Fruit fly (Drosophila melanogaster) whole organism, embryonic: Measurements from ENCODE around the gene Nepl3.

Experiments used
- Ada2b ChIP-seq: fragments of 200-800 bp; sonication (Bioruptor generic); IDR thresholded peaks from 2 replicates; pipeline ENCODE4 v1.3.6; 2022; ENCODE audit warnings: missing biosample characterization, missing genetic modification characterization
- Atf6 ChIP-seq: fragments of 200-800 bp; sonication (Bioruptor generic); IDR thresholded peaks from 2 replicates; pipeline ENCODE4 v1.3.6; 2022; ENCODE audit warnings: missing biosample characterization, missing genetic modification characterization
- B-H2 ChIP-seq: fragments of 200-800 bp; sonication (Bioruptor generic); optimal IDR thresholded peaks from 2 replicates; lab custom pipeline; 2018; ENCODE audit warnings: missing biosample characterization, mild to moderate bottlenecking, missing genetic modification characterization
- Bgb ChIP-seq: fragments of 200-800 bp; sonication (Bioruptor generic); IDR thresholded peaks from 2 replicates; pipeline ENCODE4 v1.3.6; 2022; ENCODE audit warnings: missing biosample characterization, missing genetic modification characterization; ENCODE audit not compliant: partially characterized antibody
- CG10543 ChIP-seq: fragments of 200-800 bp; sonication (Bioruptor generic); optimal IDR thresholded peaks from 3 replicates; lab custom pipeline; 2017; ENCODE audit warnings: missing biosample characterization, mild to moderate bottlenecking, missing genetic modification characterization, moderate library complexity
- CG10959 ChIP-seq: fragments of 200-800 bp; sonication (Bioruptor generic); IDR thresholded peaks from 2 replicates; pipeline ENCODE4 v1.3.6; 2022; ENCODE audit warnings: missing biosample characterization, missing genetic modification characterization
- CG11085 ChIP-seq: fragments of 200-800 bp; sonication (Bioruptor generic); IDR thresholded peaks from 2 replicates; pipeline ENCODE4 v1.3.6; 2022; ENCODE audit warnings: missing biosample characterization, missing genetic modification characterization
- CG11723 ChIP-seq: fragments of 200-800 bp; sonication (Bioruptor generic); optimal IDR thresholded peaks from 2 replicates; lab custom pipeline; 2017; ENCODE audit warnings: missing biosample characterization, mild to moderate bottlenecking, missing genetic modification characterization
- CG12769 ChIP-seq: fragments of 200-800 bp; sonication (Bioruptor generic); optimal IDR thresholded peaks from 2 replicates; lab custom pipeline; 2019; ENCODE audit warnings: missing biosample characterization, mild to moderate bottlenecking, missing genetic modification characterization, moderate library complexity
- CG15073 ChIP-seq: fragments of 200-800 bp; sonication (Bioruptor generic); optimal IDR thresholded peaks from 2 replicates; lab custom pipeline; 2016; ENCODE audit warnings: missing biosample characterization, missing genetic modification characterization
- CG18476 ChIP-seq: fragments of 200-800 bp; sonication (Bioruptor generic); optimal IDR thresholded peaks from 2 replicates; lab custom pipeline; 2016; ENCODE audit warnings: missing biosample characterization, mild to moderate bottlenecking, missing genetic modification characterization
- CG2116 ChIP-seq: fragments of 200-800 bp; sonication (Bioruptor generic); optimal IDR thresholded peaks from 3 replicates; lab custom pipeline; 2018; ENCODE audit warnings: missing biosample characterization, mild to moderate bottlenecking, missing genetic modification characterization
- CG2712 ChIP-seq: fragments of 200-800 bp; optimal IDR thresholded peaks from 3 replicates; lab custom pipeline; 2019; ENCODE audit warnings: missing biosample characterization, mild to moderate bottlenecking, missing genetic modification characterization, moderate library complexity
- CG4360 ChIP-seq: fragments of 200-800 bp; sonication (Bioruptor generic); IDR thresholded peaks from 2 replicates; pipeline ENCODE4 v1.3.6; 2022; ENCODE audit warnings: missing biosample characterization, missing genetic modification characterization
- CG43689 ChIP-seq: fragments of 200-800 bp; sonication (Bioruptor generic); IDR thresholded peaks from 2 replicates; pipeline ENCODE4 v1.3.6; 2022; ENCODE audit warnings: missing biosample characterization, missing genetic modification characterization
- CG6765 ChIP-seq: fragments of 200-800 bp; sonication (Bioruptor generic); optimal IDR thresholded peaks from 3 replicates; lab custom pipeline; 2017; ENCODE audit warnings: missing biosample characterization, mild to moderate bottlenecking, missing genetic modification characterization
- CG8478 ChIP-seq: fragments of >200 bp; optimal IDR thresholded peaks from 2 replicates; lab custom pipeline; 2018
- CG9609 ChIP-seq: fragments of 200-800 bp; sonication (Bioruptor generic); optimal IDR thresholded peaks from 3 replicates; lab custom pipeline; 2016; ENCODE audit warnings: missing biosample characterization, missing genetic modification characterization
- CG9876 ChIP-seq: fragments of 200-800 bp; sonication (Bioruptor generic); optimal IDR thresholded peaks from 2 replicates; lab custom pipeline; 2016; ENCODE audit warnings: missing biosample characterization, missing genetic modification characterization
- CG9932 ChIP-seq: fragments of 200-800 bp; sonication (Bioruptor generic); IDR thresholded peaks from 2 replicates; pipeline ENCODE4 v1.3.6; 2022; ENCODE audit warnings: missing biosample characterization, missing genetic modification characterization
- Deaf1 ChIP-seq: fragments of 200-800 bp; optimal IDR thresholded peaks from 3 replicates; lab custom pipeline; 2019; ENCODE audit warnings: missing biosample characterization, mild to moderate bottlenecking, missing genetic modification characterization, moderate library complexity
- E2f1 ChIP-seq: fragments of 200-800 bp; sonication (Bioruptor generic); IDR thresholded peaks from 2 replicates; pipeline ENCODE4 v1.3.6; 2022; ENCODE audit warnings: missing biosample characterization, missing genetic modification characterization
- Gsc ChIP-seq: fragments of 200-800 bp; sonication (Bioruptor generic); IDR thresholded peaks from 2 replicates; pipeline ENCODE4 v1.3.6; 2022; ENCODE audit warnings: missing biosample characterization, missing genetic modification characterization
- Hey ChIP-seq: fragments of 200-800 bp; sonication (Bioruptor generic); optimal IDR thresholded peaks from 3 replicates; lab custom pipeline; 2018; ENCODE audit warnings: missing biosample characterization, mild to moderate bottlenecking, missing genetic modification characterization
- Hr78 ChIP-seq, 2 experiments: fragments of 200-800 bp in 1 of 2; fragments of >200 bp in 1 of 2; sonication (Bioruptor generic) in 1 of 2; optimal IDR thresholded peaks; 2 replicates each; lab custom pipeline; 2017 to 2019; ENCODE audit warnings: missing biosample characterization in 2 of 2, missing genetic modification characterization in 2 of 2, mild to moderate bottlenecking in 1 of 2, moderate library complexity in 1 of 2
- MTF-1 ChIP-seq: fragments of 200-800 bp; sonication (Bioruptor generic); optimal IDR thresholded peaks from 2 replicates; lab custom pipeline; 2018; ENCODE audit warnings: missing biosample characterization, mild to moderate bottlenecking, missing genetic modification characterization, borderline replicate concordance
- Neu2 ChIP-seq: fragments of 200-800 bp; sonication (Bioruptor generic); optimal IDR thresholded peaks from 3 replicates; lab custom pipeline; 2016; ENCODE audit warnings: missing biosample characterization, missing genetic modification characterization, borderline replicate concordance
- Oaz ChIP-seq: fragments of 200-800 bp; sonication (Bioruptor generic); IDR thresholded peaks from 2 replicates; pipeline ENCODE4 v1.3.6; 2022; ENCODE audit warnings: missing biosample characterization, missing genetic modification characterization
- abd-A ChIP-seq: fragments of 200-800 bp; sonication (Bioruptor generic); optimal IDR thresholded peaks from 3 replicates; lab custom pipeline; 2019; ENCODE audit warnings: missing biosample characterization, mild to moderate bottlenecking, missing genetic modification characterization, moderate library complexity
- cas ChIP-seq: fragments of 200-800 bp; sonication (Bioruptor generic); IDR thresholded peaks from 2 replicates; pipeline ENCODE4 v1.3.6; 2022; ENCODE audit warnings: missing biosample characterization, missing genetic modification characterization
- crp ChIP-seq, 2 experiments: fragments of 200-800 bp; sonication (Bioruptor generic); optimal IDR thresholded peaks; 2 replicates in 1 of 2; 3 replicates in 1 of 2; lab custom pipeline; 2017; ENCODE audit warnings: missing biosample characterization in 2 of 2, missing genetic modification characterization in 2 of 2, mild to moderate bottlenecking in 1 of 2, moderate library complexity in 1 of 2
- dimm ChIP-seq: fragments of 200-800 bp; sonication (Bioruptor generic); IDR thresholded peaks from 2 replicates; pipeline ENCODE4 v1.3.6; 2022; ENCODE audit warnings: missing biosample characterization, missing genetic modification characterization
- dmrt99B ChIP-seq: fragments of 200-800 bp; sonication (Bioruptor generic); optimal IDR thresholded peaks from 2 replicates; lab custom pipeline; 2018; ENCODE audit warnings: missing biosample characterization, mild to moderate bottlenecking, missing genetic modification characterization, moderate library complexity
- emc ChIP-seq: fragments of 200-800 bp; sonication (Bioruptor generic); optimal IDR thresholded peaks from 2 replicates; lab custom pipeline; 2016; ENCODE audit warnings: missing biosample characterization, missing genetic modification characterization
- esg ChIP-seq: fragments of 200-800 bp; sonication (Bioruptor generic); conservative IDR thresholded peaks from 2 replicates; pipeline ENCODE4 v1.3.6; 2022; ENCODE audit warnings: missing biosample characterization, missing genetic modification characterization
- ewg ChIP-seq: fragments of 200-800 bp; sonication (Bioruptor generic); optimal IDR thresholded peaks from 3 replicates; lab custom pipeline; 2017; ENCODE audit warnings: mild to moderate bottlenecking, missing biosample characterization, missing genetic modification reagents, missing genetic modification characterization
- gfzf ChIP-seq: fragments of 200-800 bp; sonication (Bioruptor generic); optimal IDR thresholded peaks from 2 replicates; lab custom pipeline; 2016; ENCODE audit warnings: missing biosample characterization, mild to moderate bottlenecking, missing genetic modification characterization, moderate library complexity
- grau ChIP-seq: fragments of 200-800 bp; optimal IDR thresholded peaks from 3 replicates; lab custom pipeline; 2019; ENCODE audit warnings: missing biosample characterization, mild to moderate bottlenecking, missing genetic modification characterization, moderate library complexity
- lbe ChIP-seq: fragments of 200-800 bp; sonication (Bioruptor generic); optimal IDR thresholded peaks from 2 replicates; lab custom pipeline; 2016; ENCODE audit warnings: missing biosample characterization, mild to moderate bottlenecking, missing genetic modification characterization
- luna ChIP-seq: fragments of 200-800 bp; sonication (Bioruptor generic); optimal IDR thresholded peaks from 2 replicates; lab custom pipeline; 2016; ENCODE audit warnings: missing biosample characterization, missing genetic modification characterization
- maf-S ChIP-seq: fragments of 200-800 bp; sonication (Bioruptor generic); optimal IDR thresholded peaks from 2 replicates; lab custom pipeline; 2016; ENCODE audit warnings: missing biosample characterization, missing genetic modification characterization
- nom ChIP-seq: fragments of 200-800 bp; sonication (Bioruptor generic); optimal IDR thresholded peaks from 2 replicates; lab custom pipeline; 2017; ENCODE audit warnings: missing biosample characterization, missing genetic modification characterization, mild to moderate bottlenecking, moderate library complexity, missing genetic modification reagents
- pfk ChIP-seq: fragments of 200-800 bp; sonication (Bioruptor generic); optimal IDR thresholded peaks from 2 replicates; lab custom pipeline; 2018; ENCODE audit warnings: missing biosample characterization, mild to moderate bottlenecking, missing genetic modification characterization, moderate library complexity
- schlank ChIP-seq: fragments of 200-800 bp; sonication (Bioruptor generic); optimal IDR thresholded peaks from 2 replicates; lab custom pipeline; 2018; ENCODE audit warnings: missing biosample characterization, mild to moderate bottlenecking, missing genetic modification characterization
- scrt ChIP-seq: fragments of 200-800 bp; sonication (Bioruptor generic); optimal IDR thresholded peaks from 2 replicates; lab custom pipeline; 2018; ENCODE audit warnings: missing biosample characterization, mild to moderate bottlenecking, missing genetic modification characterization, moderate library complexity
- trem ChIP-seq: fragments of 200-800 bp; optimal IDR thresholded peaks from 3 replicates; lab custom pipeline; 2019; ENCODE audit warnings: missing biosample characterization, mild to moderate bottlenecking, missing genetic modification characterization, moderate library complexity
- tup ChIP-seq: fragments of 200-800 bp; sonication (Bioruptor generic); optimal IDR thresholded peaks from 2 replicates; lab custom pipeline; 2016; ENCODE audit warnings: missing biosample characterization, mild to moderate bottlenecking, missing genetic modification characterization, moderate library complexity
- tx ChIP-seq: fragments of 200-800 bp; sonication (Bioruptor generic); optimal IDR thresholded peaks from 2 replicates; lab custom pipeline; 2016; ENCODE audit warnings: missing biosample characterization, missing genetic modification characterization
- zf30C ChIP-seq: fragments of 200-800 bp; sonication (Bioruptor generic); optimal IDR thresholded peaks from 3 replicates; lab custom pipeline; 2018; ENCODE audit warnings: missing biosample characterization, mild to moderate bottlenecking, missing genetic modification characterization
- zfh1 ChIP-seq: fragments of 200-800 bp; sonication (Bioruptor generic); IDR thresholded peaks from 3 replicates; pipeline ENCODE4 v1.3.6; 2022; ENCODE audit warnings: missing biosample characterization, missing genetic modification characterization

Nepl3 gene

dm6 chr2L:5062799-5063404 is 4.9 kb upstream of the Nepl3 start (continued):
- TF ChIP-seq Hr78 (GFP tag; optimal IDR thresholded peaks at IDR 0.05; lab: Kevin White, UChicago) (peak in 1 of 2 experiments; percentile 8), CG4360 (GFP tag; lab: Robert Waterston, UW) (no peak), gfzf (GFP tag; lab: Kevin White, UChicago) (no peak), zfh1 (GFP tag; lab: Robert Waterston, UW) (no peak), CG11723 (GFP tag; lab: Kevin White, UChicago) (no peak), CG11085 (GFP tag; lab: Robert Waterston, UW) (no peak), CG43689 (GFP tag; lab: Robert Waterston, UW) (no peak), Bgb (GFP tag; lab: Robert Waterston, UW) (peak; percentile 7; the same call in 1 of the 2 replicates), Neu2 (GFP tag; lab: Kevin White, UChicago) (no peak), Ada2b (no peak), grau (tag; lab: Kevin White, UChicago) (no peak), CG9876 (no peak), scrt (GFP tag; lab: Kevin White, UChicago) (peak; percentile 23), nom (GFP tag; lab: Kevin White, UChicago) (no peak), Oaz (GFP tag; lab: Robert Waterston, UW) (no peak), CG10959 (no peak), dmrt99B (no peak), CG18476 (GFP tag; lab: Kevin White, UChicago) (peak; percentile 44), dimm (no peak), B-H2 (GFP tag; lab: Kevin White, UChicago) (no peak), CG15073 (GFP tag; lab: Kevin White, UChicago) (no peak), tx (GFP tag; lab: Kevin White, UChicago) (no peak), Gsc (GFP tag; lab: Robert Waterston, UW) (no peak), pfk (GFP tag; lab: Kevin White, UChicago) (peak; percentile 88), lbe (GFP tag; lab: Kevin White, UChicago) (no peak), emc (no peak), esg (GFP tag; lab: Robert Waterston, UW) (no peak), maf-S (GFP tag; lab: Kevin White, UChicago) (no peak), trem (no peak), CG2712 (no peak), schlank (no peak), Hey (no peak), CG8478 (lab: Kevin White, UChicago) (peak; percentile 55), CG6765 (GFP tag; lab: Kevin White, UChicago) (peak; percentile 24), CG10543 (GFP tag; lab: Kevin White, UChicago) (peak; percentile 20), zf30C (GFP tag; lab: Kevin White, UChicago) (no peak), Deaf1 (tag; lab: Kevin White, UChicago) (peak; percentile 41), CG9609 (no peak), Atf6 (GFP tag; lab: Robert Waterston, UW) (no peak), MTF-1 (GFP tag; lab: Kevin White, UChicago) (no peak), luna (GFP tag; lab: Kevin White, UChicago) (no peak), E2f1 (GFP tag; lab: Robert Waterston, UW) (0 out of 2 replicates have a peak, but pooled peaks have one; percentile 21), CG9932 (peak; percentile 23; the same call in 1 of the 2 replicates), cas (GFP tag; lab: Robert Waterston, UW) (no peak), tup (no peak), ewg (GFP tag; lab: Kevin White, UChicago) (peak; percentile 96), CG2116 (no peak), abd-A (no peak), CG12769 (tag; lab: Kevin White, UChicago) (no peak), crp (GFP tag; optimal IDR thresholded peaks at IDR 0.05; lab: Kevin White, UChicago) (no peak)
